Fruit fly (Drosophila melanogaster): ENCODE measurements around the gene mRpS18C.

Gene mRpS18C

dm6 chr3R:30390304-30390703 lies 33.5 kb upstream of the mRpS18C start:
- TF ChIP-seq Hr78 (GFP tag; optimal IDR thresholded peaks at IDR 0.05), result no peak
- peak in 1 of 2 experiments; percentile 11 for TF ChIP-seq foxo (GFP tag; optimal IDR thresholded peaks at IDR 0.05)

- TF ChIP-seq Dif (GFP tag; optimal IDR thresholded peaks at IDR 0.05; ENCODE audit: partially characterized antibody) (no peak), sv (GFP tag; optimal IDR thresholded peaks at IDR 0.05) (no peak), Rel (GFP tag; optimal IDR thresholded peaks at IDR 0.05) (no peak), Rel (tag; optimal IDR thresholded peaks at IDR 0.05) (peak; percentile 91)
These were observed 32.7 kb upstream of the mRpS18C start for dm6 chr3R:30391098-30391497.

DNA sequence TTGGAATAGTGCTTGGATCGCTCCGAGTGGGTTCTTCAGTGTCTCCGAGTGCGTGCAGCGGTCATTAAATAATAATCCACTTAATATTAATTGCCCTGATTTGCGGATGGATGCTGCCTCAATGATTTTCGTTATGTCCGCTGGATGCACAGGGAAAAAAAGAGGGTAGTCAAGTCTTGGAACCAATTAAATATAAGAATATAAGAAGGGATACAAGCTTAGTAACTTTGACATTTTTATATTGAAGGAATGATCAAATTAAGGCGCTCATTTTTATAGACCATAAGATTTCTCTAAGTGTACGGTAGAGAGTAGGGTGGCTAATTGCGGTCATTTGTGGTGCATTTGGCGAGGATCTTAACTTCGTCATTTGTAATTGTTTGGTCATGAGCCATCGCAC lies 31.8 kb upstream of the mRpS18C start:
- peak; percentile 14 for TF ChIP-seq Hnf4 (GFP tag; optimal IDR thresholded peaks at IDR 0.05)
- TF ChIP-seq foxo (GFP tag; optimal IDR thresholded peaks at IDR 0.05), result peak in 1 of 2 experiments; percentile 18
- peak; percentile 33 for TF ChIP-seq h (GFP tag; optimal IDR thresholded peaks at IDR 0.05)
- peak; percentile 3 for TF ChIP-seq HLH106 (tag; optimal IDR thresholded peaks at IDR 0.05)
- no peak for TF ChIP-seq Dfd (GFP tag; optimal IDR thresholded peaks at IDR 0.05)
- peak; percentile 33 for TF ChIP-seq rgr (GFP tag; optimal IDR thresholded peaks at IDR 0.05)
- TF ChIP-seq tai (GFP tag; optimal IDR thresholded peaks at IDR 0.05), result no peak
- TF ChIP-seq ey (GFP tag; optimal IDR thresholded peaks at IDR 0.05), result peak; percentile 2

DNA sequence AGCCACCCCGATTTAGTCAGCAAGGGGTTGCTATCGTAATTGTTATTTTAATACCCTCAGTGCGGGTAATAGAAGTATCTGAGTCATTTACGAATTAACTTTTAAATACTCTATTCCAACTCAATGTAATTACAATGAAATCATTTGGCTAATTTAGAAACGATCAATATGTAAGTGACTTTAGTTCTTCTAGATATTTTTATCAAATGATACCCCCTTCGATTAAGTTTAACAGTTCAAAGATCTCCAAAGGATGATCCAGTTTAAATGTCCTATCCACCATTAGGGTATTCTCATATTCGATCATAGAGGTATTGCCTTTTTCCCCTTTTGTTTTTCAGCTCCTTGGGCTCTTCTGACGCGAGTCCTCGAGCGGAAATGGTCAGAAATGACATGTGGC lies 29.9 kb upstream of the mRpS18C start:
- no peak for TF ChIP-seq Jra (GFP tag; optimal IDR thresholded peaks at IDR 0.05)
- TF ChIP-seq ey (GFP tag; optimal IDR thresholded peaks at IDR 0.05), result no peak
- no peak for TF ChIP-seq sage (GFP tag; optimal IDR thresholded peaks at IDR 0.05)
- no peak for TF ChIP-seq dl (GFP tag; optimal IDR thresholded peaks at IDR 0.05; ENCODE audit: insufficient read depth in 1 of 2, partially characterized antibody in 2 of 2)
- TF ChIP-seq Mio (GFP tag; optimal IDR thresholded peaks at IDR 0.05), result no peak
- TF ChIP-seq pan (optimal IDR thresholded peaks at IDR 0.05), result no peak
- TF ChIP-seq CG9705 (GFP tag; optimal IDR thresholded peaks at IDR 0.05), result no peak
- TF ChIP-seq foxo (GFP tag; optimal IDR thresholded peaks at IDR 0.05), result peak in 1 of 2 experiments; percentile 1
- TF ChIP-seq woc (GFP tag; optimal IDR thresholded peaks at IDR 0.05), result peak; percentile 35
- no peak for TF ChIP-seq Dfd (GFP tag; optimal IDR thresholded peaks at IDR 0.05)
- no peak for TF ChIP-seq jim (GFP tag; optimal IDR thresholded peaks at IDR 0.05)
- no peak for TF ChIP-seq tai (GFP tag; optimal IDR thresholded peaks at IDR 0.05)
- TF ChIP-seq sv (GFP tag; optimal IDR thresholded peaks at IDR 0.05), result no peak
- TF ChIP-seq OdsH (GFP tag; optimal IDR thresholded peaks at IDR 0.05), result no peak
- no peak for TF ChIP-seq Rel (GFP tag; optimal IDR thresholded peaks at IDR 0.05)
- TF ChIP-seq Rel (tag; optimal IDR thresholded peaks at IDR 0.05), result no peak
- no peak for TF ChIP-seq CG32264 (GFP tag; optimal IDR thresholded peaks at IDR 0.05)
- no peak for TF ChIP-seq Vsx2 (GFP tag; optimal IDR thresholded peaks at IDR 0.05; ENCODE audit: partially characterized antibody)
- peak; percentile 6 for TF ChIP-seq fru (GFP tag; optimal IDR thresholded peaks at IDR 0.05)
- peak; percentile 5 for TF ChIP-seq HLH106 (tag; optimal IDR thresholded peaks at IDR 0.05)
- no peak for TF ChIP-seq lola (GFP tag; optimal IDR thresholded peaks at IDR 0.05)
- no peak for TF ChIP-seq Dif (GFP tag; optimal IDR thresholded peaks at IDR 0.05; ENCODE audit: partially characterized antibody)
- TF ChIP-seq Sp1 (GFP tag; optimal IDR thresholded peaks at IDR 0.05), result no peak
- no peak for TF ChIP-seq rgr (GFP tag; optimal IDR thresholded peaks at IDR 0.05)
- TF ChIP-seq br (GFP tag; optimal IDR thresholded peaks at IDR 0.05), result no peak
- TF ChIP-seq Hr83 (GFP tag; optimal IDR thresholded peaks at IDR 0.05; ENCODE audit: poor library complexity, severe bottlenecking), result no peak
- TF ChIP-seq psq (GFP tag; optimal IDR thresholded peaks at IDR 0.05), result no peak
- TF ChIP-seq Hnf4 (GFP tag; optimal IDR thresholded peaks at IDR 0.05), result no peak
- TF ChIP-seq Myc (optimal IDR thresholded peaks at IDR 0.05), result no peak
- no peak for TF ChIP-seq dsf (GFP tag; optimal IDR thresholded peaks at IDR 0.05; ENCODE audit: borderline replicate concordance)

DNA sequence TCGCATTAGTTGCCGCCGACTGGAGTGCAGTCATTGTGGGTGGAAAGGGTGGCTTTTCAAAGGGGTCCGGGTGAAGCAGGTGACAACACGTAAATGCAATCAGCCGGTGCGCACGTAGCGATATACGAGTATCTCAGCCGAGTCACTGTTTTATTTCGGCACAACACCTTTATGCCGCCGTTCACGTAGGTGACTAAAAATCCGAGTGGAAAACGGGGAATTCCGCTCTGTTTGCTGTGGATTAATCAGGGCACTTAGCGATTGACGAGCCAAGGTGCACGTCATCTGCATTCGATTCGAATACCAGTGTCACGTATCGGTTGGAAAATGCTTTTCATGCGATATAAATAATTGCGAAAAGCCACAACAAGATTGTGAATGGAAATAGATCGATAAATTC lies 17.3 kb upstream of the mRpS18C start:
- no peak for TF ChIP-seq Rel (GFP tag; optimal IDR thresholded peaks at IDR 0.05)
- peak; percentile 94 for TF ChIP-seq Rel (tag; optimal IDR thresholded peaks at IDR 0.05)
- no peak for TF ChIP-seq sv (GFP tag; optimal IDR thresholded peaks at IDR 0.05)

Measured in whole organism, wandering third instar larva.